Worm (Caenorhabditis elegans): ENCODE data around the gene R08A2.5.

DNA sequence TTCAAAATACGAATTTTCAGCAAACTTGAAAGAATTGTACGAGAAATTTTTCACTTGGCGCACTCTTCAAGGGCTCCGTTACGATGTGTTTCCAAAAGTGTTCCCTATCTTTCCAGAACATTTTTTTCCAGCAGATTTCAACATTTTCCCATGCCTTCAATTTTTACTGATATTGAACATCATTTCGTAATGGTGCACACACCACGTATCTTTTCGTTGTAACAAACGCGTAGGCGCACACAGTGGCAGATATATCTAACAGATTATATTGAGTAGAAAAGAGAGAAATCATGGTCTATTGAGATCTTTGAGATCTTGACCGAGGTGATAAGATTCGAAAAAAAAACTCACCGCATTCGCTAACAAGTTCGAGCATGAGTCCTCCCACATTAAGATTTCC, 16.7 kb upstream of the R08A2.5 start:
- TF ChIP-seq nhr-23 (tag; optimal IDR thresholded peaks at IDR 0.05) (no peak), aly-2 (tag; optimal IDR thresholded peaks at IDR 0.05) (no peak), elt-2 (tag; optimal IDR thresholded peaks at IDR 0.05) (no peak), R02D3.7 (tag; optimal IDR thresholded peaks at IDR 0.05) (no peak), fkh-2 (tag; optimal IDR thresholded peaks at IDR 0.05) (no peak), mdl-1 (tag; optimal IDR thresholded peaks at IDR 0.05) (no peak), nhr-77 (tag; optimal IDR thresholded peaks at IDR 0.05) (no peak), snpc-4 (tag; optimal IDR thresholded peaks at IDR 0.05) (no peak), unc-62 (GFP tag; optimal IDR thresholded peaks at IDR 0.05) (no peak)
